Fruit fly (Drosophila melanogaster) whole organism, embryonic: ENCODE measurements around the gene kat80.

ENCODE experiments used
- Awh ChIP-seq: fragments of 200-800 bp; sonication (Bioruptor generic); IDR thresholded peaks from 2 replicates; pipeline ENCODE4, ENCODE4 v1.3.6; 2022; ENCODE audit warnings: missing biosample characterization, missing genetic modification characterization
- Bgb ChIP-seq: fragments of 200-800 bp; sonication (Bioruptor generic); IDR thresholded peaks from 2 replicates; pipeline ENCODE4 v1.3.6; 2022; ENCODE audit warnings: missing biosample characterization, missing genetic modification characterization; ENCODE audit not compliant: partially characterized antibody
- CG10267 ChIP-seq: fragments of 200-800 bp; sonication (Bioruptor generic); optimal IDR thresholded peaks from 2 replicates; lab custom pipeline; 2018; ENCODE audit warnings: missing biosample characterization, mild to moderate bottlenecking, missing genetic modification characterization, moderate library complexity
- CG12391 ChIP-seq: fragments of 200-800 bp; sonication (Bioruptor generic); optimal IDR thresholded peaks from 3 replicates; lab custom pipeline; 2018; ENCODE audit warnings: missing biosample characterization, mild to moderate bottlenecking, missing genetic modification characterization, moderate library complexity
- CG13296 ChIP-seq: fragments of 200-800 bp; sonication (Bioruptor generic); optimal IDR thresholded peaks from 3 replicates; lab custom pipeline; 2018; ENCODE audit warnings: missing biosample characterization, mild to moderate bottlenecking, missing genetic modification characterization
- CG14710 ChIP-seq: fragments of 200-800 bp; sonication (Bioruptor generic); optimal IDR thresholded peaks from 3 replicates; lab custom pipeline; 2019; ENCODE audit warnings: missing biosample characterization, mild to moderate bottlenecking, missing genetic modification characterization, moderate library complexity
- CG15514 ChIP-seq: fragments of 200-800 bp; sonication (Bioruptor generic); optimal IDR thresholded peaks from 3 replicates; lab custom pipeline; 2017; ENCODE audit warnings: missing biosample characterization, missing genetic modification characterization, mild to moderate bottlenecking, moderate library complexity, missing genetic modification reagents
- CG16813 ChIP-seq: fragments of 200-800 bp; sonication (Bioruptor generic); IDR thresholded peaks from 3 replicates; pipeline ENCODE4 v1.3.6; 2022; ENCODE audit warnings: missing biosample characterization, missing genetic modification characterization; ENCODE audit not compliant: partially characterized antibody
- CG2120 ChIP-seq: fragments of 200-800 bp; sonication (Bioruptor generic); optimal IDR thresholded peaks from 3 replicates; lab custom pipeline; 2016; ENCODE audit warnings: missing biosample characterization, missing genetic modification characterization
- CG3163 ChIP-seq: fragments of 200-800 bp; sonication (Bioruptor generic); optimal IDR thresholded peaks from 3 replicates; lab custom pipeline; 2016; ENCODE audit warnings: missing biosample characterization, missing genetic modification characterization
- CG32767 ChIP-seq: fragments of 200-800 bp; sonication (Bioruptor generic); IDR thresholded peaks from 2 replicates; pipeline ENCODE4 v1.3.6; 2022; ENCODE audit warnings: missing biosample characterization, missing genetic modification characterization
- CG34224 ChIP-seq: fragments of 200-800 bp; sonication (Bioruptor generic); IDR thresholded peaks from 3 replicates; pipeline ENCODE4 v1.3.6; 2022; ENCODE audit warnings: missing biosample characterization, missing genetic modification characterization; ENCODE audit not compliant: partially characterized antibody
- CG34422 ChIP-seq: fragments of 200-800 bp; sonication (Bioruptor generic); IDR thresholded peaks from 3 replicates; pipeline ENCODE4 v1.3.6; 2022; ENCODE audit warnings: missing biosample characterization, missing genetic modification characterization
- CG3847 ChIP-seq: fragments of 200-800 bp; sonication (Bioruptor generic); IDR thresholded peaks from 2 replicates; pipeline ENCODE4 v1.3.6; 2022; ENCODE audit warnings: missing biosample characterization, missing genetic modification characterization
- CG4707 ChIP-seq: fragments of 200-800 bp; sonication (Bioruptor generic); optimal IDR thresholded peaks from 2 replicates; lab custom pipeline; 2018; ENCODE audit warnings: missing biosample characterization, mild to moderate bottlenecking, missing genetic modification characterization, moderate library complexity
- CG6791 ChIP-seq: fragments of 200-800 bp; sonication (Bioruptor generic); IDR thresholded peaks from 3 replicates; pipeline ENCODE4 v1.3.6; 2022; ENCODE audit warnings: missing biosample characterization, missing genetic modification characterization; ENCODE audit not compliant: partially characterized antibody
- CG7357 ChIP-seq: fragments of 200-800 bp; sonication (Bioruptor generic); IDR thresholded peaks from 3 replicates; pipeline ENCODE4 v1.3.6; 2022; ENCODE audit warnings: missing biosample characterization, missing genetic modification characterization
- CG7372 ChIP-seq: fragments of 200-800 bp; sonication (Bioruptor generic); IDR thresholded peaks from 2 replicates; pipeline ENCODE4 v1.3.6; 2022; ENCODE audit warnings: missing biosample characterization, missing genetic modification characterization
- CG7556 ChIP-seq: fragments of 200-800 bp; sonication (Bioruptor generic); optimal IDR thresholded peaks from 2 replicates; lab custom pipeline; 2017; ENCODE audit warnings: missing biosample characterization, mild to moderate bottlenecking, missing genetic modification characterization
- CG9215 ChIP-seq: fragments of 200-800 bp; sonication (Bioruptor generic); IDR thresholded peaks from 2 replicates; pipeline ENCODE4 v1.3.6; 2022; ENCODE audit warnings: missing biosample characterization, missing genetic modification characterization
- CoRest ChIP-seq: fragments of 200-800 bp; sonication (Bioruptor generic); optimal IDR thresholded peaks from 3 replicates; lab custom pipeline; 2018; ENCODE audit warnings: missing biosample characterization, mild to moderate bottlenecking, missing genetic modification characterization, moderate library complexity
- Ets97D ChIP-seq: fragments of 200-800 bp; sonication (Bioruptor generic); optimal IDR thresholded peaks from 3 replicates; lab custom pipeline; 2016; ENCODE audit warnings: missing biosample characterization, missing genetic modification characterization
- Fer3 ChIP-seq: fragments of 200-800 bp; sonication (Bioruptor generic); optimal IDR thresholded peaks from 2 replicates; lab custom pipeline; 2018; ENCODE audit warnings: missing biosample characterization, mild to moderate bottlenecking, missing genetic modification characterization, moderate library complexity
- HHEX ChIP-seq: fragments of 200-800 bp; sonication (Bioruptor generic); optimal IDR thresholded peaks from 3 replicates; lab custom pipeline; 2017; ENCODE audit warnings: missing biosample characterization, mild to moderate bottlenecking, missing genetic modification characterization, missing genetic modification reagents
- HLH4C ChIP-seq: fragments of 200-800 bp; sonication (Bioruptor generic); IDR thresholded peaks from 3 replicates; pipeline ENCODE4 v1.3.6; 2022; ENCODE audit warnings: missing biosample characterization, missing genetic modification characterization; ENCODE audit not compliant: partially characterized antibody
- Hey ChIP-seq: fragments of 200-800 bp; sonication (Bioruptor generic); optimal IDR thresholded peaks from 3 replicates; lab custom pipeline; 2018; ENCODE audit warnings: missing biosample characterization, mild to moderate bottlenecking, missing genetic modification characterization
- Hr3 ChIP-seq: fragments of 200-800 bp; sonication (Bioruptor generic); optimal IDR thresholded peaks from 3 replicates; lab custom pipeline; 2016; ENCODE audit warnings: missing biosample characterization, missing genetic modification characterization
- MTF-1 ChIP-seq: fragments of 200-800 bp; sonication (Bioruptor generic); optimal IDR thresholded peaks from 2 replicates; lab custom pipeline; 2018; ENCODE audit warnings: missing biosample characterization, mild to moderate bottlenecking, missing genetic modification characterization, borderline replicate concordance
- NK7.1 ChIP-seq: fragments of 200-800 bp; sonication (Bioruptor generic); optimal IDR thresholded peaks from 3 replicates; lab custom pipeline; 2016; ENCODE audit warnings: missing biosample characterization, missing genetic modification characterization
- NfI ChIP-seq: fragments of 200-800 bp; sonication (Bioruptor generic); optimal IDR thresholded peaks from 3 replicates; lab custom pipeline; 2018; ENCODE audit warnings: missing biosample characterization, mild to moderate bottlenecking, missing genetic modification characterization, moderate library complexity
- Oli ChIP-seq: fragments of 200-800 bp; sonication (Bioruptor generic); optimal IDR thresholded peaks from 2 replicates; lab custom pipeline; 2018; ENCODE audit warnings: missing biosample characterization, mild to moderate bottlenecking, missing genetic modification characterization, moderate library complexity
- Taf1 ChIP-seq: fragments of 200-800 bp; sonication (Bioruptor generic); IDR thresholded peaks from 2 replicates; pipeline ENCODE4 v1.3.6; 2022; ENCODE audit warnings: missing biosample characterization, missing genetic modification characterization
- ab ChIP-seq: fragments of 200-800 bp; sonication (Bioruptor generic); optimal IDR thresholded peaks from 2 replicates; lab custom pipeline; 2016; ENCODE audit warnings: missing biosample characterization, missing genetic modification characterization
- bbx ChIP-seq: fragments of 200-800 bp; sonication (Bioruptor generic); IDR thresholded peaks from 2 replicates; pipeline ENCODE4 v1.3.6; 2022; ENCODE audit warnings: missing biosample characterization, missing genetic modification characterization; ENCODE audit not compliant: partially characterized antibody
- cad ChIP-seq: fragments of >200 bp; optimal IDR thresholded peaks from 2 replicates; lab custom pipeline; 2017; ENCODE audit warnings: missing biosample characterization, missing genetic modification characterization
- chif ChIP-seq, 2 experiments: fragments of 200-800 bp; sonication (Bioruptor generic); optimal IDR thresholded peaks; 3 replicates each; lab custom pipeline; 2016; ENCODE audit warnings: missing biosample characterization in 2 of 2, missing genetic modification characterization in 2 of 2
- chinmo ChIP-seq: fragments of 200-800 bp; sonication (Bioruptor generic); IDR thresholded peaks from 4 replicates; pipeline ENCODE4 v1.3.6; 2022; ENCODE audit warnings: missing biosample characterization, missing genetic modification characterization; ENCODE audit not compliant: partially characterized antibody
- disco-r ChIP-seq: fragments of 200-800 bp; sonication (Bioruptor generic); optimal IDR thresholded peaks from 2 replicates; lab custom pipeline; 2016; ENCODE audit warnings: missing biosample characterization, missing genetic modification characterization
- exex ChIP-seq: fragments of 200-800 bp; sonication (Bioruptor generic); optimal IDR thresholded peaks from 4 replicates; lab custom pipeline; 2018; ENCODE audit warnings: missing biosample characterization, mild to moderate bottlenecking, missing genetic modification characterization, moderate library complexity
- gfzf ChIP-seq: fragments of 200-800 bp; sonication (Bioruptor generic); optimal IDR thresholded peaks from 2 replicates; lab custom pipeline; 2016; ENCODE audit warnings: missing biosample characterization, mild to moderate bottlenecking, missing genetic modification characterization, moderate library complexity
- hb ChIP-seq: fragments of 200-800 bp; sonication (Bioruptor generic); IDR thresholded peaks from 3 replicates; pipeline ENCODE4 v1.3.6; 2022; ENCODE audit warnings: missing biosample characterization, missing genetic modification characterization; ENCODE audit not compliant: partially characterized antibody
- hkb ChIP-seq, 2 experiments: fragments of 200-800 bp in 1 of 2; fragments of >200 bp in 1 of 2; sonication (Bioruptor generic) in 1 of 2; IDR thresholded peaks in 1 of 2; optimal IDR thresholded peaks in 1 of 2; 2 replicates each; pipeline versions ENCODE4 v1.3.6 to Lab custom; 2017 to 2022; ENCODE audit warnings: missing biosample characterization in 1 of 2, missing genetic modification characterization in 1 of 2
- nmo ChIP-seq: fragments of 200-800 bp; sonication (Bioruptor generic); optimal IDR thresholded peaks from 2 replicates; lab custom pipeline; 2018; ENCODE audit warnings: missing biosample characterization, mild to moderate bottlenecking, missing genetic modification characterization, moderate library complexity
- onecut ChIP-seq: fragments of 200-800 bp; sonication (Bioruptor generic); IDR thresholded peaks from 2 replicates; pipeline ENCODE4 v1.3.6; 2022; ENCODE audit warnings: missing biosample characterization, missing genetic modification characterization
- otp ChIP-seq: fragments of 200-800 bp; sonication (Bioruptor generic); IDR thresholded peaks from 3 replicates; pipeline ENCODE4, ENCODE4 v1.3.6; 2022; ENCODE audit warnings: missing biosample characterization, missing genetic modification characterization
- sob ChIP-seq: fragments of 200-800 bp; sonication (Bioruptor generic); IDR thresholded peaks from 2 replicates; pipeline ENCODE4 v1.3.6; 2022; ENCODE audit warnings: missing biosample characterization, missing genetic modification characterization
- stwl ChIP-seq: fragments of 200-800 bp; sonication (Bioruptor generic); optimal IDR thresholded peaks from 3 replicates; lab custom pipeline; 2018; ENCODE audit warnings: missing biosample characterization, mild to moderate bottlenecking, missing genetic modification characterization, moderate library complexity
- unc-4 ChIP-seq: fragments of 200-800 bp; sonication (Bioruptor generic); IDR thresholded peaks from 2 replicates; pipeline ENCODE4 v1.3.6; 2022; ENCODE audit warnings: missing biosample characterization, missing genetic modification characterization; ENCODE audit not compliant: partially characterized antibody

Gene kat80

DNA sequence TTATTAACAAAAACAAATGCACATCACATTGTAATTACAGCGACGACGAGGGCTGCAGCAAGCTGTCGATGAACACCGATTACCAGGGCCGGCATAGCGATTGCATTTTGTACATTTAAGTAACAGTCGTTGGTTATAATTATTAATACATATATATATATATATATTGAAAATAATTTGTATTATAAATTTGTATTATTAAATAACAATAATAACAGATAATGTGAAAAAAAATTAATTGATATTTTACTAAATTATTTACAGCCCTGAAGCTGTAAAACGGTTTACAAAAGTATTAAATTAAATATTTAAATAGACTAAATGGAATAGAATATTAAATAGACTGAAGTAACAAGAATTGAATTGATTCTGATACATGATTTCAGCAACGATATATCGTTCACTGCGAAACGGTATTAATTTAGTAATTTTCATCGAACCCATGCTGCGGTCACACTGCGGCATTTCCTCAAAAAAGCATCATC lies at the start of gene kat80, which contains the start of gene Prosalpha4:
kat80 (minus strand) TSS at position 327 of the 485 bp plus-strand sequence.
Prosalpha4 (plus strand) TSS at position 417 of the 485 bp plus-strand sequence.
- TF ChIP-seq Bgb (GFP tag; lab: Robert Waterston, UW) (peak; percentile 79), CG3847 (GFP tag; lab: Robert Waterston, UW) (peak; percentile 34; the same call in 1 of the 2 replicates), CG34422 (GFP tag; lab: Robert Waterston, UW) (0 out of 3 replicates have a peak, but pooled peaks have one; percentile 52), exex (tag; lab: Kevin White, UChicago) (peak; percentile 70), CG7372 (no peak), CG13296 (GFP tag; lab: Kevin White, UChicago) (peak; percentile 32), NK7.1 (GFP tag; lab: Kevin White, UChicago) (no peak), gfzf (GFP tag; lab: Kevin White, UChicago) (peak; percentile 58), bbx (peak; percentile 58; the same call in 1 of the 2 replicates), Fer3 (tag; lab: Kevin White, UChicago) (peak; percentile 18), CG9215 (GFP tag; lab: Robert Waterston, UW) (no peak), sob (GFP tag; lab: Robert Waterston, UW) (peak; percentile 42; the same call in 1 of the 2 replicates), Oli (tag; lab: Kevin White, UChicago) (peak; percentile 25), CG34224 (GFP tag; lab: Robert Waterston, UW) (peak; percentile 55), CG3163 (GFP tag; lab: Kevin White, UChicago) (no peak), unc-4 (GFP tag; lab: Robert Waterston, UW) (peak; percentile 69), CG32767 (GFP tag; lab: Robert Waterston, UW) (no peak), CG4707 (no peak), Awh (no peak), chinmo (GFP tag; lab: Robert Waterston, UW) (0 out of 4 replicates have a peak, but pooled peaks have one; percentile 37), MTF-1 (GFP tag; lab: Kevin White, UChicago) (no peak), CG7556 (GFP tag; lab: Kevin White, UChicago) (no peak), Ets97D (GFP tag; lab: Kevin White, UChicago) (peak; percentile 11), CG2120 (peak; percentile 26), nmo (GFP tag; lab: Kevin White, UChicago) (peak; percentile 88), CG15514 (GFP tag; lab: Kevin White, UChicago) (peak; percentile 58), HLH4C (GFP tag; lab: Robert Waterston, UW) (peak; percentile 33; the same call in 1 of the 3 replicates), onecut (0 out of 2 replicates have a peak, but pooled peaks have one; percentile 32), Hr3 (GFP tag; lab: Kevin White, UChicago) (peak; percentile 86), CG10267 (tag; lab: Kevin White, UChicago) (peak; percentile 48), chif (GFP tag; optimal IDR thresholded peaks at IDR 0.05; lab: Kevin White, UChicago) (no peak), CG14710 (tag; lab: Kevin White, UChicago) (peak; percentile 67), Hey (no peak), stwl (peak; percentile 4), ab (GFP tag; lab: Kevin White, UChicago) (no peak), CoRest (tag; lab: Kevin White, UChicago) (peak; percentile 55), hb (GFP tag; lab: Robert Waterston, UW) (0 out of 3 replicates have a peak, but pooled peaks have one; percentile 31), hkb (optimal IDR thresholded peaks at IDR 0.05; lab: Kevin White, UChicago) (no peak), hkb (GFP tag; IDR thresholded peaks at IDR 0.05; lab: Robert Waterston, UW) (no peak), Taf1 (no peak), otp (GFP tag; lab: Robert Waterston, UW) (no peak), CG16813 (GFP tag; lab: Robert Waterston, UW) (peak; percentile 67), CG12391 (peak; percentile 65), CG6791 (GFP tag; lab: Robert Waterston, UW) (peak; percentile 42; the same call in 2 of the 3 replicates), disco-r (GFP tag; lab: Kevin White, UChicago) (no peak), NfI (GFP tag; lab: Kevin White, UChicago) (peak; percentile 43), cad (GFP tag; lab: Kevin White, UChicago) (no peak), HHEX (GFP tag; lab: Kevin White, UChicago) (peak; percentile 42), CG7357 (GFP tag; lab: Robert Waterston, UW) (no peak)
